Worm (Caenorhabditis elegans): Measurements from ENCODE around the gene rsks-1.
"Not testable (repeated sequence)": the region's sequence is repeated elsewhere in the genome, so short reads cannot be mapped to it uniquely, and the experiment has no call there.

rsks-1 gene

DNA sequence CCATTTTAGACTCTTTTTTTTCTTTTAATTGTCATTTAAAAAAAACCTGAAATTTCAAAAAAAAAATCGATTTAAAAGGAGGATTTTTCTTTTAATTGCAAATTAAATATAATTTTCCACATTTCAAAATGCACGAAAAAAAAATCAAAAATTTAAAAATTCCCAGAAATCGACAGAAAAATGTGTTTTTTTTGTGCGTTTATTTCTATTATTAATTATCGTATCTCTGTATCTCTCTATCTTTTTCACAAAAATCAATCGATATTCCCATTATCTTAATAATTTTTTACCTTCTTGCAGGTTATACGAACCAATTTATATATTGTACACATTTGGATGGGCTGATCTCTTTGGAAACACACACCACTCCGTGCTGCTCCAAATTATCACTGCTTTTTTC is at the start of gene rsks-1:
rsks-1 (plus strand) TSS at position 301 of the 400 bp plus-strand sequence.
- TF ChIP-seq unc-62 (GFP tag; optimal IDR thresholded peaks at IDR 0.05): no peak

DNA sequence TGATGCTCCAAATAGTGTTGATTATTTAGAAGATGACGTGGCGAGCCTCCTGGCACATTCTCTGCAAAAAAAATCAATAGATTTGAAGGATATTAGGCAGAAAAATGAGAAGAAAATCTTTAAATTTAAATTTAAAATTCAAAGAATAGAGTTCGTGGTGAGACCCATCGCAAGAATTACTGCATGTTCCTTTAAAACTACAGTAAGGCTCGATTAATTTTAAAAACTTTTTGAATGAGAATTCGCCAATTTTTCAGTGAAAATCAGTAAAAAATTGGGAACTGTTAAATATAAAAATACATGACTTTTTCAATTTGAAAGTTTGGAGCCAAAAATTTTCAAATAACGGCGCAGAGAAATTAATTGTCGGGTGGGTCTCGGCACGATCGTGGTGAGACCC is 49.8 kb upstream of the rsks-1 start, which contains the start of gene tra-1:
tra-1 (minus strand) TSS at position 62 of the 400 bp plus-strand sequence.
- no peak for TF ChIP-seq unc-62 (GFP tag; optimal IDR thresholded peaks at IDR 0.05)

DNA sequence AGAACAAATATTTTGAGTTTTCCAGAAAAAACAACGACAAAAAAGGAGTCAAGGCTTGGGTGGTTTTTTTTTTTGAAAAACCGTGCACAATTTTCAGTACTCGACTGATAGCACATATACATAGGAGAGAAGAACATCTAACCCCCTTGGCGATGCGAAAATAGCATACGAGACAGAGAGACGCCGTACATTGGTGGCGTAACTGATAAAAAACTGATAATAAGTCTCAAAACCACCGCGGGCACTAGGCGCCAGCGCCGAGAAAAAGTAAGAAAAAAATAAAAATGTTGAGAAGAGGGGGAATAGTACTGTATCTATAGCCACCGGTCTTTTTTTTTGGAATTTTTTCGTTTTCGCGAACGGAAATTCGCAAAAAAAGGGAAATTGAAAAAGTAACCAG is 49.4 kb upstream of the rsks-1 start:
- TF ChIP-seq unc-62 (GFP tag; optimal IDR thresholded peaks at IDR 0.05): no peak

DNA sequence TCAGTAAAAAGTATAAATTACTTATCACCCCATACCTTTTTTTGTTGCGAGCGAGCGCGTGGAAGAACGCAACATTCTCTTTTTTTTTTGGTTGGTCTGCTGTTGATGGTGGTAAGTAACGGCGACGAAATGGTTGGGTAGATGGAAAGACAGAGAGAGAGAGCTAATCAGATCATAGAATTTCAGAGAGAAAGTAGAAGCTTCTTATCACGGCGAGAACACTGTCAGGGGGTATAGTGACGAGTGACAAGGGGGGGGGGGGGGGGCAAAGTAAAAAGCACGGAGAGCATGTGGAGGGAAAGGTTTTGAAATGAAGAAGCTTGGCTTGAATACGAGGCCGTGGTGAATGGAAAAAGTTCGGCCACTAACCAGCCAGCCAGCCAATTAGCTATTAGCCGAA is 47.6 kb upstream of the rsks-1 start:
- no peak for TF ChIP-seq unc-62 (GFP tag; optimal IDR thresholded peaks at IDR 0.05)

DNA sequence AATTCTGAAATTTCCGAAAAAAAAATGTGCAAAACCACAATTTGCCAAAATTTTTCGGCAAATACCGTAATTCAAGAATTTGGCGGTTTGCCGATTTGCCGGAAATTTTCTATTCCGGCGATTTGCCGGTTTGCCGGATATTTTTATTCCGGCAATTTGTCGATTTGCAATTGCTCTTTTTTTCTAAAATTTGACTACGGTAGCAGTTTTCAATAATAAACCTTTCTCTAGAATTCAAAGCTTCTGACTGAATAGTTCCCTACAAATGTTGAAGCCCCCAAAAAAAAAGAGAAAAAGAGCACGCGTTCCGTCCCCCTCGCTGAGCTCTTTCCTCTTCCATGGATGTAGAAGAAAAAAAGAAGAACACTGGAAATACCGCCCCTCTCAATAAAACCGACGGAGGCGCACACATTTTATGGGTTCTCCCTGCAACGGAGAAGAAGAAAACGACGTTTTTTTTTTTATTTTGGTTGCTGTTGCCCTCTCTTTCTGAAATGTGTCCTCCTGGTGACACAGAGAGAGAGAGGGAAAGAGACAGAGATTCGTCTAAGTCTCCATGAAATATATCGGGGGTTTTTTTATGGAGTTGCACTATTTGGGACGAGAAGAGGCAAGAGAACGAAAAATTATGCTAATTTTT is 43.9 kb upstream of the rsks-1 start:
- TF ChIP-seq unc-62 (GFP tag; optimal IDR thresholded peaks at IDR 0.05): no peak

DNA sequence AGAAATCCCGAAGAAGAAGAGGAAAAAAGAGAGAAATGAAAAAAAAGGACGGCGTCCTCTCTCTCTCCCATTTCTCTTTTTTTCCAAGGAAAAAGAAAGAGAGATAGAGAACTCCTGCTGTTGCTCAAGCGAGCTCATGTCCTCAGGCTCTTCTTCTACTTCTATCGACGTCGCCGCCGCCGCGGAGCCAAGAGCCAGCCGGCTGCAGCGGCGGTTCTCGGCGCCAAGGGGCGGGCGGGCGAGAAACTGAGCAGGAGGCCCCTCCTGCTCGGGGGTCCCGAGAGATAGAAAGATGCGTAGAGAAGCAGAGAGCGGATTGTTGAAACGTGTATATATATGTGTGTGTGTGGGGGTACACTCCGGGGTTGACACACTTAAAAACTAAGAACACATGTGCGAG is 41.9 kb upstream of the rsks-1 start:
- no peak for TF ChIP-seq unc-62 (GFP tag; optimal IDR thresholded peaks at IDR 0.05)

DNA sequence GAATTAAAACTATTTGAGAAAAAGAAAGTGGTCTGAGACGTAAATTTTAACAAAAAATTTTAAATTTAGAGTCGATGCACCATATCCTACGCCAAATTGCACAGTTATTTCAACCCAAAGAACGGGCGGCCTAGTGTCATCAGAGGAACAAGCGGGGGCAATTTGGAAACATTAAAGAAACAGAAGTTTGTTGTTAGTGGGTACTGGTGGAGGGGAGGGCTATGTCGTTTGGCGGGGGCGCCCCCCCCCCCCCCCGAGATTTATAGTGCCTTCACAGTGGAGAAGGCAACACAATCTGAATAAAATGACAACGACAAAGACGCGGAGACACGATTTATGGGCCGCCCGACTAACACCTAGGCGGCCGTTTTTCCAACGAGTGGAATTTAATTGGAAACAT is 38.0 kb upstream of the rsks-1 start:
- TF ChIP-seq unc-62 (GFP tag; optimal IDR thresholded peaks at IDR 0.05): no peak

DNA sequence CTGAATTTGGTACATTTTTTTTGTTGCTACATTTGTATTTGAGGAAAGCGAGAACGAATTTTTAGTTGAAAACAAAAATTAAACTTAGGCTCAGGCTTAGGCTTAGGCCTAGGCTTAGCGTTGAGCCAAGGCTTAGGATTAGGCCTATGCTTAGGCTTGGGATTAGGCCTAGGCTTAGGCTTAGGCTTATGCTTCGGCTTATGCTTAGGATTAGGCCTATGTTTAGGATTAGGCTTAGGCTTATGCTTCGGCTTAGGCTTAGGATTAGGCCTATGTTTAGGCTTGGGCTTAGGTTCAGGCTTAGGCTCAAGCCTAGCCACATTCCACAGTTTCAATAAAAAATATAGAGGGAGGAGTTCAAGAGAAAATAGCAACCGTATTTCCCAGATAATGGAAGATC is 37.1 kb upstream of the rsks-1 start:
- no peak for TF ChIP-seq unc-62 (GFP tag; optimal IDR thresholded peaks at IDR 0.05)

DNA sequence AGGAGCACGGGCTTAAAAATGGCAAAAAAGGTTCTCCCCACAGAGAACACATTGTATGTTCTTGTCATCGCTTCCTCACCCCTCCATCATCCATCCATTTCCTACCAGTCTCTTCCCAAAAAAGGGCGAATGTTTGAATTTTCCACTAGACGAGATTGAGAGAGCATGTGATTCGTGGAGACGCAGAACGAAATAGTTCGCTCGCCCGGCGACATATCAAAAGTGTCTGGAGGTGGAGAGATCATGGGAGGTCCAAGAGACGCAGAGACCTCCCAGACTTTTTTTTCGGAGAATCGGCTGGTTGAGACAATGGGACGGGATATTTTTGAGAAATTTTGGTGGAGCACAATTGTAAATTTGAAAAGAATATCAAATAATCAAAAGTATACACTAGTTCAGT is 36.5 kb upstream of the rsks-1 start:
- TF ChIP-seq unc-62 (GFP tag; optimal IDR thresholded peaks at IDR 0.05): no peak

DNA sequence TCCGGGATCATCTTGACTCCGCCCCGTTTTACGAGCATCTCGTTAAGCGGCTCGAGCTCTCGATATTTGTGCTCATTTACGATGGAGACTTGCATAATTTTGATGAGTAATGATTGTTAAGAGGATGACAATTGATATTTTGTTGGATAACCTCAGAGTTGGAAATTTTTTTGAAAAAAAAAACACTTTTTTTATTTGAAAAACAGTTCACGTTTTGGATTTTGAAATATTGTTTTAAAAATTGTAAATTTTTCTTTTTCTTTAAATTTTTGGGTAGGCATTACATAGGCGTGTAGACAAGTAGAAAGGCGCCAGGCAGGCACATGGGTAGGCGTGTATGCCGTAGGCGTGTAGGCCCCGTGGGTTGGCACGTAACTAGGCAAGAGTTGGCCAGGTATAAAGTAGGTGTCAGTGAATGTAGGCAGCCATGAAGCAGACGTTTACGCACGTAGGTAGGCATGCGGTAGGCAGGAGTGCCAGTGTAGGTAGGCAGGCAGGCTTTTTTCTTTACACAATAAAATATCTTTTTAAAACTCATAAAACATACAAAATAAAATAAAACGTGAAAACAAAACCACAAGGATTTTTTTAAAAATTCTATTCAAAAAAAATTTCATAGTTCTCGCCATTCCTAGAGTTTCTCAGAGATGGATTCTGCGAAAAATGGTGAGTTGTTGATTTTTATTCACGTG is 26.6 kb upstream of the rsks-1 start, which contains the start of the genes tbx-34 and wht-8:
tbx-34 (minus strand) TSS at position 101 of the 692 bp plus-strand sequence.
wht-8 (plus strand) TSS at position 642 of the 692 bp plus-strand sequence.
- no peak for TF ChIP-seq unc-62 (GFP tag; optimal IDR thresholded peaks at IDR 0.05)

DNA sequence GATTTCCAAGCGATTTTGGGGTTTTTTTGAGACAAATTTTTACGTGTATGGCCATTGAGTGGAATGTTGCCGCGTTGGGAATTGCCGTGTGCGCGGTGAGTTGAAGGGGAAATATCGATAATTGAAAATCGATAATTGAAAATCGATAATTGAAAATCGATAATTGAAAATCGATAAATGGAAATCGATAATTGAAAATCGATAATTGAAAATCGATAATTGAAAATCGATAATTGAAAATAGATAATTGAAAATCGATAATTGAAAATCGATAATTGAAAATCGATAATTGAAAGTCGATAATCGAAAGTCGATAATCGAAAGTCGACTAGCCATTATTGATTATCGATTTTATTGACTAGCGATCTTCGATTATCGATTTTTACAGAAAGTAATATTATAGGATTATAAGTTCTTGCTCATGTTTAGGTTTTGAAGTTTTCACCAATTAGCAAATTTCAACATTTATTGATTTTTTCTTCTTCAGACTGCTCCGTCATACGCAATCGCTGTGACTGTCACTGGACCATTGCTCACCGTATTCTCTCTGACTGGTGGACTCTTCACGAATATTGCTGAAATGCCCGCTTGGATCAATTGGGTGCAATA is 23.2 kb upstream of the rsks-1 start:
- TF ChIP-seq unc-62 (GFP tag; optimal IDR thresholded peaks at IDR 0.05): no peak

DNA sequence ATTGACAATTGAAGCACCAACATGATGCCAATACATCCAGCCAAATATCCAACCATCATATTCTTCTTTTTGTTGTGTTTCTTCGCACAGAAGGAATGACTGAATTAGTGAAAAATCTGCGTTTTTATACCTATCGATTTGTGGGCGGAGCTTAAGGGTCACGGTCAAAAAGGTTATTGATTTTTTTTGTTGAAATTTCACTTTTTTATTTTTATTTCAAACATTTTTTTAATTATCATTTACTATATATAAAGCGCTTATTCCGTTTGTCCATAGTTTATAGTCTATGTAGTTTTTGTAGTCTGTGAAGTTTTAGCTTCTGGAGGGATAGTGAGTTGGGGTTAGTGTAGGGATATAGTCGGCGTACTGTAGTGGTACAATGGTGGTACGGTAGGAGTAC is 20.9 kb upstream of the rsks-1 start, which contains the start of gene Y47D3A.13:
Y47D3A.13 (minus strand) TSS at position 101 of the 400 bp plus-strand sequence.
- not testable (repeated sequence) for TF ChIP-seq unc-62 (GFP tag; optimal IDR thresholded peaks at IDR 0.05)

DNA sequence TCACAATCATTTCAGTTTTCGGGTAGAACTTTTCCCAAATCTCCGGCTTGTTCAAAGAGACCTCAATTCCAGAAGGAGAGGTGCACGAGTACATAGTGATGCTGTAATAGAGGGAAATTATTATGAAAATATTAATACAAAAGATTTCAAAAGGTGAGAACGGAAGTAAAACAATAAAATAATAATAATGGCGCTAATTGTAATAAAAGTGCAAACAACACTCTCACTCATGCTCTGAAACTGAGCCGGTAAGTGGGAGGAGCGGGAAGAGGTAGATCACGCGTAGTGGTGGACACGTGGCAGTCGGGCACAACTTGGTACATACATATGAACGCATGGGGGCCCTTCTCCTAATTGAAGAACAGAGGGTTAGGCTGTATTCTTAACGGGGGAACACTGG is 17.9 kb upstream of the rsks-1 start, which contains the start of gene tbx-37:
tbx-37 (minus strand) TSS at position 101 of the 400 bp plus-strand sequence.
- no peak for TF ChIP-seq unc-62 (GFP tag; optimal IDR thresholded peaks at IDR 0.05)

DNA sequence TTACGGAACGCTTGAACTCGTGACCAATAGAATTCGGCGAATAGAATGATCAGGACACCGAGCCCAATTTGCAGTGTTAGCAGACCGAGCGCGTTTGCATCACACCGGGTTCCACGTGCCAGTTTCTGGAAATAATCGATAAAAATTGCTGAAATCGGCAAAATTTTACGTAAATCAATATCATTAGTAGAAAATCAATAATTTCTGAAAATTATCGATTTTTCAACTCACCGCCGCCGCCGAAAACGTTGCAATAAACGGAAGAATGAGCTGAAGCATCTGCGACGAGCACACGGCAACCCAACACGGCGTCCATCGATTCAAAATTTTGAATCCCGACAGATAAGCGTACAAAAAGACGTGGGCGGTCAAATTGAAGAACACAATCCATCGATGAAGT is 14.3 kb upstream of the rsks-1 start:
- TF ChIP-seq unc-62 (GFP tag; optimal IDR thresholded peaks at IDR 0.05): no peak

DNA sequence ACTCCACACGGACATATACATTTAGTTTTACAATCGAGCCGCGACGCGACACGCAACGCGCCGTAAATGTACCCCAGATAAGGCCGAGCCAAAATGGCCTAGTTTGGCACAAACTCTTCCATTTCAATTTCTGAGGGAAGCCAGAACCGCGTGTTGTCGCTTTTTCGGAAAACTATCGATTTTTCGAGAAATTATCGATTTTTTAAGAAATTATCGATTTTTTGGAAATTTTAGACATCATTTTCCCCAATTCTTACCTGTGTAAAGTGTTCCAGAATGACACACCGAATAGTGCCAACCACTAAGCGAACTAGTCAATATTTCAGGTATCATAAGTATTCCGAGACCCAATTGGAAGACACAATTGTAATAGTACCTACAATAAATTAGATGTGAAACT is 13.5 kb upstream of the rsks-1 start:
- TF ChIP-seq unc-62 (GFP tag; optimal IDR thresholded peaks at IDR 0.05): no peak

DNA sequence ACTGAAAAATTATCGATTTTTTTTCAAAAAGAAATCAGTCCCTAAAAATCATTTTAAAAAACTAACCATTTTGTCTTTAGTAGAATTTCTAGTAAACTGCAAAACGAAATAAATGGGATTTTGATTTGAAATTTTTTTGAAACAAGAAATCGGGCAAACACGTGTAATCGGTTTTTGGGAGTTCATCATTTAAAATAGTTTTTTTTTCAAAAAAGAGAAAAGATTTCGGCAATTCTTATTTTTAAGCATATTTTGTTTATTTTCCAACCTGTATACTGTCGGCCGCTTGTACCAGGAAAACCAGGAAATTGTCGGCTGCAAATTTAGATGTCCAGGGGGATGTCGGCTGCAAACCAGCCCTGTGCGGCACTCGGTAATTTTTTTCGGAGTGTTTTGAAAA is 13.0 kb upstream of the rsks-1 start, which contains the start of gene elo-8:
elo-8 (minus strand) TSS at position 101 of the 400 bp plus-strand sequence.
- no peak for TF ChIP-seq unc-62 (GFP tag; optimal IDR thresholded peaks at IDR 0.05)

DNA sequence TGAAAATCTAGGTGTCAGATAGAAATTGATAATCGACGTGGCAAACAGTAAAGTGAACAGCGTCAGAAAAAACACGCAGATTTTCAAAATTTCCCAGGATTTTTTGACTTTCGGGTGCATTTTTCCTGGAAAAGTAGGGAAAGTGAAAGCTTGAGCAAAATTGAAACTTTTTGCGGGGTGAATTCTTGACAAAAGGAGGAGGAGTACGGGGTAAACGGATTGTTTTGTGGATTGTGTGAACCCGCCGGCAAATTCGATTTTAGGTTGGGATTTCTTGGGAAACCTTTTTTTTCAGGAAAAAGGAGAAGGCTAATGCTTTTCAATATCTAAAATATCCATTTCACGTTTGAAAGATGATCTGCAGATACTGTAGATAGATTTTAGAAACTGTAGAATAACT is 10.2 kb upstream of the rsks-1 start, which contains the start of gene Y47D3A.34:
Y47D3A.34 (minus strand) TSS at position 120 of the 400 bp plus-strand sequence.
- TF ChIP-seq unc-62 (GFP tag; optimal IDR thresholded peaks at IDR 0.05): no peak
